Fruit fly (Drosophila melanogaster): Measurements from ENCODE around the gene CG33932.

DNA sequence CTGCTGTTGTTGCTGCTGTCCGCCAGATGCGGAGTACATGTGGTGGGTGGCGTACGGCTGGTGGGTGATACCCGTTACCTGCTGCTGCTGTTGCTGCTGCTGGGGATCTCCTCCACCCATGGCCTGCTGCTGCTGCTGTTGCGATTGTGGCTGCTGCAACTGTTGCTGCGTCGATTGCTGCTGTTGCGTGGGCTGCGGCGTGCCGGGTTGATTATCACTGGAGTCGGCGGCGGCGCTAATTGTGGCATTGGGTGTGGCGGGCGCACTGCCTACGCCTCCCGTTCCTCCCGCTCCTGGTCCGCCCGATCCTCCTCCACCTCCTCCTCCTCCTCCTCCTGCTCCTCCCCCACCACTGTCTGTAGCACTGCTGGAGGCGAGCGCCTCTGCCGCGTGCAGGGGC lies 37.6 kb downstream of the CG33932 start:
- no peak for TF ChIP-seq CG8478 (optimal IDR thresholded peaks at IDR 0.05)
- TF ChIP-seq CTCF (optimal IDR thresholded peaks at IDR 0.05), result no peak

Data from S2 (cell line).